Worm (Caenorhabditis elegans) whole organism, L2 larva: ENCODE data around the gene F01D5.1.

Experiments used
- F13H6.1 ChIP-seq: sonication (generic microtip); optimal IDR thresholded peaks from 2 replicates; lab custom pipeline; 2016; ENCODE audit warnings: missing genetic modification characterization, missing compliant biosample characterization
- ZK546.5 ChIP-seq: sonication (generic microtip); optimal IDR thresholded peaks from 2 replicates; lab custom pipeline; 2017; ENCODE audit warnings: missing biosample characterization, missing genetic modification characterization
- egl-27 ChIP-seq: sonication (generic microtip); optimal IDR thresholded peaks from 3 replicates; lab custom pipeline; 2017; ENCODE audit warnings: missing biosample characterization, missing genetic modification reagents, missing genetic modification characterization
- lin-11 ChIP-seq: fragments of 150-350 bp; sonication (generic microtip); optimal IDR thresholded peaks from 2 replicates; lab custom pipeline; 2014; ENCODE audit warnings: missing biosample characterization, missing genetic modification characterization, inconsistent platforms, mixed read lengths
- nhr-237 ChIP-seq: fragments of 150-350 bp; optimal IDR thresholded peaks from 2 replicates; lab custom pipeline; 2014; ENCODE audit warnings: missing biosample characterization, missing genetic modification characterization
- sem-4 ChIP-seq: fragments of 150-350 bp; optimal IDR thresholded peaks from 2 replicates; lab custom pipeline; 2014; ENCODE audit warnings: missing biosample characterization, missing genetic modification reagents, missing genetic modification characterization
- zag-1 ChIP-seq: fragments of 150-350 bp; optimal IDR thresholded peaks from 2 replicates; lab custom pipeline; 2014; ENCODE audit warnings: missing biosample characterization, missing genetic modification characterization

ce11 chrII:14046491-14046890, 49.1 kb upstream of the F01D5.1 start:
- TF ChIP-seq ZK546.5 (no peak), egl-27 (tag; lab: Kevin White, UChicago) (no peak), zag-1 (no peak), lin-11 (tag; lab: Kevin White, UChicago) (no peak), nhr-237 (tag; lab: Kevin White, UChicago) (no peak), sem-4 (tag; lab: Kevin White, UChicago) (no peak), F13H6.1 (tag; lab: Kevin White, UChicago) (no peak)
